Worm (Caenorhabditis elegans) whole organism, L1 larva: ENCODE data around the gene C01G12.7.

Experiments used
- C16A3.4 ChIP-seq: fragments of 150-350 bp; optimal IDR thresholded peaks from 2 replicates; lab custom pipeline; 2014; ENCODE audit warnings: missing biosample characterization, missing genetic modification characterization
- isw-1 ChIP-seq: fragments of 200-800 bp; sonication (Bioruptor generic); IDR thresholded peaks from 2 replicates; pipeline ENCODE4 v1.3.6; 2022; ENCODE audit warnings: missing genetic modification characterization, missing compliant biosample characterization
- lin-35 ChIP-seq, 2 experiments: fragments of 150-350 bp; optimal IDR thresholded peaks; 2 replicates each; lab custom pipeline; 2014; ENCODE audit warnings: missing biosample characterization in 2 of 2, missing genetic modification characterization in 2 of 2, missing genetic modification reagents in 2 of 2
- mep-1 ChIP-seq: fragments of 150-350 bp; optimal IDR thresholded peaks from 2 replicates; lab custom pipeline; 2014; ENCODE audit warnings: missing biosample characterization, missing genetic modification characterization
- unc-62 ChIP-seq: fragments of 150-350 bp; optimal IDR thresholded peaks from 2 replicates; lab custom pipeline; 2014; ENCODE audit warnings: missing biosample characterization, missing genetic modification reagents, missing genetic modification characterization
- ztf-11 ChIP-seq, 2 experiments: sonication (generic microtip); optimal IDR thresholded peaks; 2 replicates each; lab custom pipeline; 2016 to 2017; ENCODE audit warnings: missing genetic modification characterization in 2 of 2, missing biosample characterization in 1 of 2, missing compliant biosample characterization in 1 of 2

ce11 chrII:14618158-14618557, 26.5 kb upstream of the C01G12.7 start:
- TF ChIP-seq isw-1 (GFP tag; lab: Robert Waterston, UW), result no peak
- no peak for TF ChIP-seq ztf-11 (tag; optimal IDR thresholded peaks at IDR 0.05; lab: Kevin White, UChicago)
- TF ChIP-seq C16A3.4 (tag; lab: Kevin White, UChicago), result no peak
- TF ChIP-seq lin-35 (GFP tag; optimal IDR thresholded peaks at IDR 0.05; lab: Kevin White, UChicago), result no peak
- no peak for TF ChIP-seq unc-62 (GFP tag; lab: Kevin White, UChicago)
- no peak for TF ChIP-seq mep-1
